Worm (Caenorhabditis elegans): ENCODE results near the gene str-108.

The str-108 gene

ce11 chrV:16210257-16211002 lies 44.4 kb downstream of the str-108 start, which contains the start of gene F11A5.16:
F11A5.16 (plus strand) TSS chrV:16210952.
- TF ChIP-seq ceh-6 (GFP tag; optimal IDR thresholded peaks at IDR 0.05) (no peak), ceh-14 (tag; optimal IDR thresholded peaks at IDR 0.05) (no peak), ztf-16 (tag; optimal IDR thresholded peaks at IDR 0.05) (no peak), ref-2 (tag; optimal IDR thresholded peaks at IDR 0.05) (no peak), unc-3 (GFP tag; conservative IDR thresholded peaks at IDR 0.05) (no peak), unc-3 (tag; optimal IDR thresholded peaks at IDR 0.05) (no peak), nhr-232 (tag; optimal IDR thresholded peaks at IDR 0.05) (no peak), fkh-6 (tag; optimal IDR thresholded peaks at IDR 0.05) (no peak), pag-3 (tag; optimal IDR thresholded peaks at IDR 0.05; ENCODE audit: borderline replicate concordance) (no peak), ceh-24 (tag; optimal IDR thresholded peaks at IDR 0.05) (no peak), pha-4 (tag; optimal IDR thresholded peaks at IDR 0.05) (no peak), ama-1 (optimal IDR thresholded peaks at IDR 0.05) (no peak), pat-9 (tag; optimal IDR thresholded peaks at IDR 0.05) (no peak), lim-6 (tag; optimal IDR thresholded peaks at IDR 0.05) (no peak), hlh-13 (GFP tag; optimal IDR thresholded peaks at IDR 0.05) (no peak), eyg-1 (tag; optimal IDR thresholded peaks at IDR 0.05) (no peak), ttx-3 (tag; optimal IDR thresholded peaks at IDR 0.05) (no peak), hlh-6 (tag; optimal IDR thresholded peaks at IDR 0.05) (no peak), lin-11 (tag; optimal IDR thresholded peaks at IDR 0.05) (no peak), ceh-2 (tag; optimal IDR thresholded peaks at IDR 0.05) (no peak)

- TF ChIP-seq pros-1 (tag; optimal IDR thresholded peaks at IDR 0.05) (no peak), pax-1 (tag; optimal IDR thresholded peaks at IDR 0.05) (no peak), unc-86 (tag; optimal IDR thresholded peaks at IDR 0.05) (no peak), npax-4 (tag; optimal IDR thresholded peaks at IDR 0.05) (no peak), hlh-13 (GFP tag; optimal IDR thresholded peaks at IDR 0.05) (no peak), dmd-4 (tag; optimal IDR thresholded peaks at IDR 0.05; ENCODE audit: borderline replicate concordance) (no peak), F13H6.1 (tag; optimal IDR thresholded peaks at IDR 0.05) (no peak), tbx-2 (tag; optimal IDR thresholded peaks at IDR 0.05) (no peak), ceh-45 (GFP tag; IDR thresholded peaks at IDR 0.05) (no peak), hlh-6 (tag; optimal IDR thresholded peaks at IDR 0.05) (no peak), pat-9 (tag; optimal IDR thresholded peaks at IDR 0.05) (no peak), hlh-30 (tag; optimal IDR thresholded peaks at IDR 0.05; ENCODE audit: insufficient read depth) (no peak), lim-6 (tag; optimal IDR thresholded peaks at IDR 0.05) (no peak), Y22D7AL.16 (tag; optimal IDR thresholded peaks at IDR 0.05) (no peak), ahr-1 (tag; optimal IDR thresholded peaks at IDR 0.05) (no peak), ceh-18 (tag; optimal IDR thresholded peaks at IDR 0.05) (no peak)
Measured at ce11 chrV:16211713-16212112, 45.7 kb downstream of the str-108 start.

ce11 chrV:16213323-16213722 lies 47.3 kb downstream of the str-108 start:
- TF ChIP-seq unc-3 (GFP tag; conservative IDR thresholded peaks at IDR 0.05) (no peak), unc-3 (tag; optimal IDR thresholded peaks at IDR 0.05) (no peak)

ce11 chrV:16214505-16214904 lies 48.5 kb downstream of the str-108 start, which contains the start of gene F11A5.9:
F11A5.9 (plus strand) TSS chrV:16214890.
- TF ChIP-seq unc-55 (GFP tag; optimal IDR thresholded peaks at IDR 0.05) (no peak), C38D4.7 (GFP tag; optimal IDR thresholded peaks at IDR 0.05) (no peak), ahr-1 (tag; optimal IDR thresholded peaks at IDR 0.05) (no peak), elt-4 (tag; optimal IDR thresholded peaks at IDR 0.05) (no peak), pqm-1 (tag; optimal IDR thresholded peaks at IDR 0.05) (no peak), sdc-2 (tag; optimal IDR thresholded peaks at IDR 0.05) (no peak), ceh-31 (tag; optimal IDR thresholded peaks at IDR 0.05) (no peak), fkh-10 (GFP tag; optimal IDR thresholded peaks at IDR 0.05) (no peak), dmd-4 (tag; optimal IDR thresholded peaks at IDR 0.05; ENCODE audit: borderline replicate concordance) (no peak), ama-1 (optimal IDR thresholded peaks at IDR 0.05) (no peak), syd-9 (tag; optimal IDR thresholded peaks at IDR 0.05) (no peak), hlh-6 (tag; optimal IDR thresholded peaks at IDR 0.05) (no peak), unc-42 (tag; optimal IDR thresholded peaks at IDR 0.05) (no peak)
